Worm (Caenorhabditis elegans) whole organism, L4/young adult: ENCODE results near the gene cutl-21.

Source experiments
- W03F9.2 ChIP-seq: fragments of 150-350 bp; optimal IDR thresholded peaks from 2 replicates; lab custom pipeline; 2014; ENCODE audit warnings: missing biosample characterization, missing genetic modification characterization
- him-1 ChIP-seq: sonication (generic microtip); optimal IDR thresholded peaks from 2 replicates; lab custom pipeline; 2016; ENCODE audit warnings: missing genotype, missing genetic modification reagents, missing genetic modification characterization, missing compliant biosample characterization

DNA sequence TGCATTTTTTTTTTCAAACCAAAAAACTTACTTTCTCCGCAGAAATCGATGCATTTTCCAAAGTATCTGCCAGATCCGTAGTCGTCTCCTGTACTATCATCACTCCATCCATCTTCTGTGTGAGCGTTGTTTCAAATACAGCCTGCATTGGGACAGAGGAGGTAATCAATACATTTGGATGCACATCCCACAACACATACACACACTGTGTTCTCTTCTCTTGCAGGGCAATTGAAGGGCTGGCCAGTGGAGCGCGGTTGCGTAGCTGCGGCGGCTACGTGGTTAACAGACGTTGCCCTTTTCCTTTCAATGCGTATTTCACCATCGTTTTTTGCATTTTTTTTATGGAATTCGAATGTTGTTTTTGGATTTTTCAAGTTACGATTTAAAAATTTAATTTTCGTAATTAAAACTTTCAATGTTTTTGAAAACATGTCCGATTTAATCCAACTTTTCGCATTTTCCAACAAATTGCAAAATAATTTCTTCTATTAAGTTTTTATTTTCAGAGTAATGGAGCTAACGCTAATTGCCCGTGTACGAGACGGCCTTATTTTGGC lies 31.0 kb downstream of the cutl-21 start, which contains the start of the genes stau-1 and sec-22:
- TF ChIP-seq W03F9.2 (tag; lab: Kevin White, UChicago) (no peak), him-1 (tag; lab: Kevin White, UChicago) (no peak)
